Fruit fly (Drosophila melanogaster) whole organism, prepupa: Measurements from ENCODE around the gene CG42780.

Experiments
- Blimp-1 ChIP-seq: fragments of 200-800 bp; sonication (Bioruptor generic); optimal IDR thresholded peaks from 3 replicates; lab custom pipeline; 2017; ENCODE audit warnings: missing biosample characterization, missing genetic modification characterization, mild to moderate bottlenecking, moderate library complexity, missing genetic modification reagents
- CG10631 ChIP-seq: fragments of 200-800 bp; sonication (Bioruptor generic); optimal IDR thresholded peaks from 2 replicates; lab custom pipeline; 2016; ENCODE audit warnings: missing biosample characterization, missing genetic modification characterization
- CG10669 ChIP-seq: fragments of 200-800 bp; sonication (Bioruptor generic); optimal IDR thresholded peaks from 3 replicates; lab custom pipeline; 2018; ENCODE audit warnings: missing biosample characterization, mild to moderate bottlenecking, missing genetic modification characterization, moderate library complexity
- CG15336 ChIP-seq: fragments of 200-800 bp; sonication (Bioruptor generic); IDR thresholded peaks from 2 replicates; pipeline ENCODE4 v1.3.6; 2022; ENCODE audit warnings: missing biosample characterization, missing genetic modification characterization
- CG1621 ChIP-seq: fragments of 200-800 bp; sonication (Bioruptor generic); optimal IDR thresholded peaks from 3 replicates; lab custom pipeline; 2018; ENCODE audit warnings: missing biosample characterization, mild to moderate bottlenecking, missing genetic modification characterization
- CG31627 ChIP-seq: fragments of 200-800 bp; sonication (Bioruptor generic); optimal IDR thresholded peaks from 3 replicates; lab custom pipeline; 2016; ENCODE audit warnings: missing biosample characterization, missing genetic modification characterization
- CG32006 ChIP-seq: fragments of 200-800 bp; sonication (Bioruptor generic); optimal IDR thresholded peaks from 3 replicates; lab custom pipeline; 2017; ENCODE audit warnings: missing biosample characterization, mild to moderate bottlenecking, missing genetic modification characterization
- CG3919 ChIP-seq: fragments of 200-800 bp; sonication (Bioruptor generic); optimal IDR thresholded peaks from 3 replicates; lab custom pipeline; 2016; ENCODE audit warnings: missing biosample characterization, missing genetic modification characterization
- CG4318 ChIP-seq: fragments of 200-800 bp; sonication (Bioruptor generic); optimal IDR thresholded peaks from 3 replicates; lab custom pipeline; 2017; ENCODE audit warnings: missing biosample characterization, mild to moderate bottlenecking, missing genetic modification characterization
- CG6163 ChIP-seq: fragments of 200-800 bp; sonication (Bioruptor generic); IDR thresholded peaks from 3 replicates; pipeline ENCODE4 v1.3.6; 2022; ENCODE audit warnings: missing biosample characterization, missing genetic modification characterization
- CG6276 ChIP-seq: fragments of 200-800 bp; sonication (Bioruptor generic); optimal IDR thresholded peaks from 2 replicates; lab custom pipeline; 2017; ENCODE audit warnings: missing biosample characterization, mild to moderate bottlenecking, missing genetic modification characterization
- CG6792 ChIP-seq: fragments of 200-800 bp; sonication (Bioruptor generic); optimal IDR thresholded peaks from 3 replicates; lab custom pipeline; 2016; ENCODE audit warnings: missing biosample characterization, missing genetic modification characterization
- CG6808 ChIP-seq: fragments of 200-800 bp; sonication (Bioruptor generic); optimal IDR thresholded peaks from 3 replicates; lab custom pipeline; 2017; ENCODE audit warnings: missing biosample characterization, missing genetic modification characterization, mild to moderate bottlenecking, moderate library complexity, missing genetic modification reagents
- CG8319 ChIP-seq: fragments of 200-800 bp; sonication (Bioruptor generic); optimal IDR thresholded peaks from 3 replicates; lab custom pipeline; 2016; ENCODE audit warnings: missing biosample characterization, missing genetic modification characterization
- CG8632 ChIP-seq: fragments of 200-800 bp; sonication (Bioruptor generic); optimal IDR thresholded peaks from 3 replicates; lab custom pipeline; 2016; ENCODE audit warnings: missing biosample characterization, missing genetic modification characterization
- CG9139 ChIP-seq: fragments of 200-800 bp; sonication (Bioruptor generic); optimal IDR thresholded peaks from 3 replicates; lab custom pipeline; 2017; ENCODE audit warnings: missing biosample characterization, mild to moderate bottlenecking, missing genetic modification characterization
- Eip75B ChIP-seq: fragments of 200-800 bp; sonication (Bioruptor generic); optimal IDR thresholded peaks from 3 replicates; lab custom pipeline; 2016; ENCODE audit warnings: missing biosample characterization, missing genetic modification characterization
- Ets21C ChIP-seq: fragments of 200-800 bp; sonication (Bioruptor generic); optimal IDR thresholded peaks from 3 replicates; lab custom pipeline; 2016; ENCODE audit warnings: missing biosample characterization, missing genetic modification characterization
- Ets96B ChIP-seq: fragments of 200-800 bp; optimal IDR thresholded peaks from 2 replicates; lab custom pipeline; 2019; ENCODE audit warnings: missing biosample characterization, mild to moderate bottlenecking, missing genetic modification characterization, moderate library complexity
- Gug ChIP-seq: fragments of 200-800 bp; sonication (Bioruptor generic); IDR thresholded peaks from 2 replicates; pipeline ENCODE4 v1.3.6; 2022; ENCODE audit warnings: missing biosample characterization, missing genetic modification characterization
- Hr38 ChIP-seq: sonication (Bioruptor generic); optimal IDR thresholded peaks from 2 replicates; lab custom pipeline; 2016; ENCODE audit warnings: missing biosample characterization, missing genetic modification characterization
- Hr39 ChIP-seq: fragments of 200-800 bp; sonication (Bioruptor generic); optimal IDR thresholded peaks from 2 replicates; lab custom pipeline; 2016; ENCODE audit warnings: missing biosample characterization, missing genetic modification characterization
- Hr4 ChIP-seq: fragments of 200-800 bp; sonication (Bioruptor generic); optimal IDR thresholded peaks from 3 replicates; lab custom pipeline; 2016; ENCODE audit warnings: missing biosample characterization, missing genetic modification characterization
- Lpt ChIP-seq: fragments of 200-800 bp; sonication (Bioruptor generic); optimal IDR thresholded peaks from 3 replicates; lab custom pipeline; 2016; ENCODE audit warnings: missing biosample characterization, missing genetic modification characterization
- Met ChIP-seq: fragments of 200-800 bp; sonication (Bioruptor generic); optimal IDR thresholded peaks from 3 replicates; lab custom pipeline; 2016; ENCODE audit warnings: missing biosample characterization, missing genetic modification characterization
- Smox ChIP-seq: fragments of 200-800 bp; sonication (Bioruptor generic); optimal IDR thresholded peaks from 3 replicates; lab custom pipeline; 2016; ENCODE audit warnings: missing biosample characterization, missing genetic modification characterization
- Sox14 ChIP-seq: fragments of 200-800 bp; sonication (Bioruptor generic); optimal IDR thresholded peaks from 3 replicates; lab custom pipeline; 2016; ENCODE audit warnings: missing biosample characterization, missing genetic modification characterization
- Sox15 ChIP-seq: fragments of 200-800 bp; sonication (Bioruptor generic); optimal IDR thresholded peaks from 3 replicates; lab custom pipeline; 2016; ENCODE audit warnings: missing biosample characterization, missing genetic modification characterization
- achi ChIP-seq: fragments of 200-800 bp; sonication (Bioruptor generic); optimal IDR thresholded peaks from 3 replicates; lab custom pipeline; 2016; ENCODE audit warnings: missing biosample characterization, missing genetic modification characterization
- acj6 ChIP-seq: fragments of 200-800 bp; sonication (Bioruptor generic); optimal IDR thresholded peaks from 3 replicates; lab custom pipeline; 2016; ENCODE audit warnings: missing biosample characterization, missing genetic modification characterization
- cyc ChIP-seq: fragments of 200-800 bp; sonication (Bioruptor generic); optimal IDR thresholded peaks from 3 replicates; lab custom pipeline; 2016; ENCODE audit warnings: missing biosample characterization, missing genetic modification characterization
- dac ChIP-seq: fragments of 200-800 bp; sonication (Bioruptor generic); optimal IDR thresholded peaks from 2 replicates; lab custom pipeline; 2017; ENCODE audit warnings: missing biosample characterization, mild to moderate bottlenecking, missing genetic modification characterization
- dsx ChIP-seq: fragments of 200-800 bp; optimal IDR thresholded peaks from 3 replicates; lab custom pipeline; 2019; ENCODE audit warnings: missing biosample characterization, mild to moderate bottlenecking, missing genetic modification characterization, moderate library complexity; ENCODE audit not compliant: poor library complexity, severe bottlenecking
- eg ChIP-seq: fragments of 200-800 bp; sonication (Bioruptor generic); IDR thresholded peaks from 3 replicates; pipeline ENCODE4 v1.3.6; 2022; ENCODE audit warnings: missing biosample characterization, missing genetic modification characterization
- fd59A ChIP-seq: fragments of 200-800 bp; sonication (Bioruptor generic); optimal IDR thresholded peaks from 2 replicates; lab custom pipeline; 2017; ENCODE audit warnings: missing biosample characterization, mild to moderate bottlenecking, missing genetic modification characterization, missing genetic modification reagents
- fkh ChIP-seq: fragments of 200-800 bp; sonication (Bioruptor generic); optimal IDR thresholded peaks from 3 replicates; lab custom pipeline; 2017; ENCODE audit warnings: missing biosample characterization, mild to moderate bottlenecking, missing genetic modification characterization, moderate library complexity
- lz ChIP-seq: fragments of 200-800 bp; sonication (Bioruptor generic); optimal IDR thresholded peaks from 3 replicates; lab custom pipeline; 2016; ENCODE audit warnings: missing biosample characterization, missing genetic modification characterization
- net ChIP-seq: fragments of 200-800 bp; sonication (Bioruptor generic); optimal IDR thresholded peaks from 3 replicates; lab custom pipeline; 2016; ENCODE audit warnings: missing biosample characterization, missing genetic modification characterization
- pdm3 ChIP-seq: fragments of 200-800 bp; sonication (Bioruptor generic); optimal IDR thresholded peaks from 3 replicates; lab custom pipeline; 2016; ENCODE audit warnings: missing biosample characterization, missing genetic modification characterization
- salr ChIP-seq, 2 experiments: fragments of 200-800 bp; sonication (Bioruptor generic); optimal IDR thresholded peaks; 3 replicates each; lab custom pipeline; 2016 to 2018; ENCODE audit warnings: missing biosample characterization in 2 of 2, missing genetic modification characterization in 2 of 2, mild to moderate bottlenecking in 1 of 2
- spab ChIP-seq: fragments of 200-800 bp; sonication (Bioruptor generic); optimal IDR thresholded peaks from 2 replicates; lab custom pipeline; 2017; ENCODE audit warnings: missing biosample characterization, mild to moderate bottlenecking, missing genetic modification characterization, missing genetic modification reagents
- svp ChIP-seq: fragments of 200-800 bp; sonication (Bioruptor generic); peaks from one replicate; lab custom pipeline; 2016; ENCODE audit warnings: missing biosample characterization, missing genetic modification characterization
- topi ChIP-seq: fragments of 200-800 bp; sonication (Bioruptor generic); optimal IDR thresholded peaks from 3 replicates; lab custom pipeline; 2016; ENCODE audit warnings: missing biosample characterization, missing genetic modification characterization
- vri ChIP-seq: fragments of 200-800 bp; sonication (Bioruptor generic); optimal IDR thresholded peaks from 3 replicates; lab custom pipeline; 2016; ENCODE audit warnings: missing biosample characterization, mild to moderate bottlenecking, missing genetic modification characterization

The CG42780 gene

dm6 chrX:7302329-7302728 lies 29.7 kb downstream of the CG42780 start (continued):
- TF ChIP-seq CG6163 (GFP tag; lab: Robert Waterston, UW) (peak; percentile 95), achi (GFP tag; lab: Kevin White, UChicago) (peak; percentile 93), svp (GFP tag; lab: Kevin White, UChicago) (peak; percentile 93), Eip75B (GFP tag; lab: Kevin White, UChicago) (peak; percentile 93), vri (GFP tag; lab: Kevin White, UChicago) (peak; percentile 81), fd59A (GFP tag; lab: Kevin White, UChicago) (peak; percentile 95), CG6792 (GFP tag; lab: Kevin White, UChicago) (peak; percentile 92), CG4318 (GFP tag; lab: Kevin White, UChicago) (peak; percentile 77), CG8632 (GFP tag; lab: Kevin White, UChicago) (peak; percentile 92), Sox15 (GFP tag; lab: Kevin White, UChicago) (peak; percentile 93), acj6 (GFP tag; lab: Kevin White, UChicago) (peak; percentile 95), CG3919 (peak; percentile 96), fkh (no peak), dac (GFP tag; lab: Kevin White, UChicago) (peak; percentile 56), topi (GFP tag; lab: Kevin White, UChicago) (peak; percentile 95), CG6276 (peak; percentile 68), CG31627 (GFP tag; lab: Kevin White, UChicago) (peak; percentile 95)

DNA sequence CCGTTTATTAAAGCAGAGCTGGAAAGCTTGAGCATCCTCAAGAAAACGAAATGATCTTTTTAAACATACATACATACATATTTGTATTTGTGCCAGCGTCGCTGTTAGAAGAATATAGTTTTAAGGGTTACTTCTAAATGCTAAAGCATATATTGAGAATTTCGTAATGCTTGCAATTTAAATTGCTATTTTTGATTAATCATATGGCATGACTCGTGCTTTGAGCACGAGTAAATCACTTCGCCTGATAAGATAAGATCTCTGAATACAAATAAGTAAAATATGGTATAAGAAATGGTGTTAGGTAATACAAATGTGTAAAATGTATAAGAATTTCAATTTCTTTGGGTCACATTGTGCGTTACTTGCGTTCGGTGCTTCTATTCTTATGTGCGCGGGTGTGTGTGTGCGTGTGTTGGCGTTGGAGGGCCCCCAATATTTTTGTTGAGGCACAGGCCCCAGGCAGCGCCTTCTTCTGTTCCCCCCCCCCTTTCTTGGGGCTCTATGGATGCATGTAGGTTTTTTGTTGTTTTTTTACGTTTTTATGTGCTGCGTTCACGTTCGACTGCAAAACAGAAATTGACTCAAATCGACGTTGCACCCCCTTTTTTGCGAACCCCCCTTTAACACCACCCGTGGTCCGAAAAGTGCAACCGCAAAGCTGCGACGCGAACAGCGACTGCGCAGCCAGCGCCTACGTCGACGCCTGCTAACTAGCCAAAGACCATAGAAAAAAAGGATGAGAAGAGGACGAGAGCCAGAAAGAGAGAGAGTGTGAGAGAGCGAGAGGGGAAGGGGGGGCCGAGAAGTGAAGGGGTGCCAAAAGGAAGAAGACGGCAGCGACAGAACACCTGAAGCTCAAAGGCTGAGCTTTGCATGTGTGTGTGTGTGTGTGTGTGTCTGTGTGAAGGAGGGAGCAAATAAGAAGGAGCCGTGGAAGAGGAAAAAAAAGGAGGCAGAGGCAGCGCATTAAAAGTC lies 30.4 kb downstream of the CG42780 start:
- TF ChIP-seq svp (GFP tag; lab: Kevin White, UChicago) = peak; percentile 78
- peak; percentile 74 for TF ChIP-seq achi (GFP tag; lab: Kevin White, UChicago)
- TF ChIP-seq CG10669 (GFP tag; lab: Kevin White, UChicago) = peak; percentile 73
- TF ChIP-seq CG32006 = peak; percentile 94
- TF ChIP-seq net (GFP tag; lab: Kevin White, UChicago) = peak; percentile 69
- TF ChIP-seq CG6808 (GFP tag; lab: Kevin White, UChicago) = peak; percentile 87
- peak; percentile 79 for TF ChIP-seq CG4318 (GFP tag; lab: Kevin White, UChicago)
- peak; percentile 72 for TF ChIP-seq acj6 (GFP tag; lab: Kevin White, UChicago)
- TF ChIP-seq CG6276 = peak; percentile 88
- peak; percentile 71 for TF ChIP-seq CG3919
- TF ChIP-seq CG6792 (GFP tag; lab: Kevin White, UChicago) = peak; percentile 69
- TF ChIP-seq CG8319 = peak; percentile 50
- peak; percentile 83 for TF ChIP-seq Met (GFP tag; lab: Kevin White, UChicago)
- TF ChIP-seq Sox15 (GFP tag; lab: Kevin White, UChicago) = peak; percentile 77
- peak; percentile 81 for TF ChIP-seq Hr4 (GFP tag; lab: Kevin White, UChicago)
- TF ChIP-seq CG15336 (GFP tag; lab: Robert Waterston, UW) = peak; percentile 62
- TF ChIP-seq Ets96B = peak; percentile 57
- peak; percentile 89 for TF ChIP-seq fd59A (GFP tag; lab: Kevin White, UChicago)
- TF ChIP-seq Eip75B (GFP tag; lab: Kevin White, UChicago) = peak; percentile 83
- no peak for TF ChIP-seq fkh
- no peak for TF ChIP-seq Hr38 (GFP tag; lab: Kevin White, UChicago)
- TF ChIP-seq spab (GFP tag; lab: Kevin White, UChicago) = peak; percentile 79
- TF ChIP-seq CG8632 (GFP tag; lab: Kevin White, UChicago) = peak; percentile 69
- TF ChIP-seq lz = peak; percentile 86
- TF ChIP-seq Smox = peak; percentile 84
- TF ChIP-seq eg (GFP tag; lab: Robert Waterston, UW) = peak; percentile 82
- peak; percentile 0 for TF ChIP-seq Lpt (GFP tag; lab: Kevin White, UChicago)
- peak; percentile 65 for TF ChIP-seq Gug (GFP tag; lab: Robert Waterston, UW)
- TF ChIP-seq CG31627 (GFP tag; lab: Kevin White, UChicago) = peak; percentile 85
- peak; percentile 84 for TF ChIP-seq pdm3 (GFP tag; lab: Kevin White, UChicago)
- TF ChIP-seq Hr39 (GFP tag; lab: Kevin White, UChicago) = peak; percentile 76
- peak; percentile 78 for TF ChIP-seq cyc (GFP tag; lab: Kevin White, UChicago)
- peak; percentile 38 for TF ChIP-seq dsx
- peak; percentile 71 for TF ChIP-seq Ets21C (GFP tag; lab: Kevin White, UChicago)
- TF ChIP-seq salr (GFP tag; optimal IDR thresholded peaks at IDR 0.05; lab: Kevin White, UChicago) = peak; percentile 38 to 89
- TF ChIP-seq Sox14 (GFP tag; lab: Kevin White, UChicago) = peak; percentile 82
- peak; percentile 75 for TF ChIP-seq CG10631 (GFP tag; lab: Kevin White, UChicago)
- peak; percentile 75 for TF ChIP-seq vri (GFP tag; lab: Kevin White, UChicago)
- TF ChIP-seq Blimp-1 = peak; percentile 52
- TF ChIP-seq CG9139 (GFP tag; lab: Kevin White, UChicago) = peak; percentile 44
- peak; percentile 27 for TF ChIP-seq CG1621 (tag; lab: Kevin White, UChicago)
